Worm (Caenorhabditis elegans): ENCODE data around the gene nit-1.

- TF ChIP-seq ceh-62 (tag; optimal IDR thresholded peaks at IDR 0.05) = no peak
- TF ChIP-seq nhr-25 (tag; optimal IDR thresholded peaks at IDR 0.05; ENCODE audit: borderline replicate concordance, insufficient read depth) = no peak
- TF ChIP-seq nhr-237 (tag; optimal IDR thresholded peaks at IDR 0.05) = no peak
- no peak for TF ChIP-seq F49E8.2 (tag; optimal IDR thresholded peaks at IDR 0.05; ENCODE audit: borderline replicate concordance)
- TF ChIP-seq nhr-76 (tag; optimal IDR thresholded peaks at IDR 0.05) = no peak
- no peak for TF ChIP-seq snpc-4 (tag; optimal IDR thresholded peaks at IDR 0.05)
- TF ChIP-seq ama-1 (optimal IDR thresholded peaks at IDR 0.05) = no peak
- TF ChIP-seq nhr-41 (GFP tag; IDR thresholded peaks at IDR 0.05) = no peak
- no peak for TF ChIP-seq skn-1 (tag; optimal IDR thresholded peaks at IDR 0.05)
- TF ChIP-seq spr-3 (GFP tag; optimal IDR thresholded peaks at IDR 0.05) = no peak
- no peak for TF ChIP-seq pqm-1 (tag; optimal IDR thresholded peaks at IDR 0.05)
- TF ChIP-seq ces-1 (GFP tag; optimal IDR thresholded peaks at IDR 0.05) = no peak
- no peak for TF ChIP-seq dmd-9 (GFP tag; IDR thresholded peaks at IDR 0.05)
- TF ChIP-seq zag-1 (tag; optimal IDR thresholded peaks at IDR 0.05) = no peak
Measured at ce11 chrIII:3935808-3936207, 13.8 kb downstream of the nit-1 start, which contains the start of gene npl-10.
